Fruit fly (Drosophila melanogaster) whole organism, embryonic: ENCODE data around the gene CG14118.

Experiments used
- ATbp ChIP-seq: fragments of 200-800 bp; sonication (Bioruptor generic); optimal IDR thresholded peaks from 2 replicates; lab custom pipeline; 2017; ENCODE audit warnings: missing biosample characterization, mild to moderate bottlenecking, missing genetic modification characterization, missing genetic modification reagents
- B-H1 ChIP-seq: fragments of 200-800 bp; sonication (Bioruptor generic); IDR thresholded peaks from 3 replicates; pipeline ENCODE4 v1.3.6; 2022; ENCODE audit warnings: missing biosample characterization, missing genetic modification characterization
- BEAF-32 ChIP-seq: fragments of 200-800 bp; sonication (Bioruptor generic); optimal IDR thresholded peaks from 3 replicates; lab custom pipeline; 2017; ENCODE audit warnings: missing biosample characterization, missing genetic modification characterization, mild to moderate bottlenecking, moderate library complexity, missing genetic modification reagents
- Bdp1 ChIP-seq: fragments of 200-800 bp; sonication (Bioruptor generic); optimal IDR thresholded peaks from 3 replicates; lab custom pipeline; 2016; ENCODE audit warnings: missing biosample characterization, missing genetic modification characterization
- Blimp-1 ChIP-seq: fragments of 200-800 bp; sonication (Bioruptor generic); optimal IDR thresholded peaks from 3 replicates; lab custom pipeline; 2018; ENCODE audit warnings: missing biosample characterization, missing genetic modification characterization, mild to moderate bottlenecking, moderate library complexity, missing genetic modification reagents
- CG10321 ChIP-seq: fragments of 200-800 bp; sonication (Bioruptor generic); IDR thresholded peaks from 2 replicates; pipeline ENCODE4 v1.3.6; 2022; ENCODE audit warnings: missing biosample characterization, missing genetic modification characterization
- CG10543 ChIP-seq: fragments of 200-800 bp; sonication (Bioruptor generic); optimal IDR thresholded peaks from 3 replicates; lab custom pipeline; 2017; ENCODE audit warnings: missing biosample characterization, mild to moderate bottlenecking, missing genetic modification characterization, moderate library complexity
- CG10979 ChIP-seq: fragments of 200-800 bp; sonication (Bioruptor generic); optimal IDR thresholded peaks from 2 replicates; lab custom pipeline; 2018; ENCODE audit warnings: missing biosample characterization, mild to moderate bottlenecking, missing genetic modification characterization, moderate library complexity
- CG13894 ChIP-seq: fragments of 200-800 bp; sonication (Bioruptor generic); optimal IDR thresholded peaks from 3 replicates; lab custom pipeline; 2018; ENCODE audit warnings: missing biosample characterization, mild to moderate bottlenecking, missing genetic modification characterization, moderate library complexity
- CG14667 ChIP-seq: fragments of 200-800 bp; sonication (Bioruptor generic); IDR thresholded peaks from 2 replicates; pipeline ENCODE4 v1.3.6; 2022; ENCODE audit warnings: missing biosample characterization, missing genetic modification characterization
- CG15073 ChIP-seq: fragments of 200-800 bp; sonication (Bioruptor generic); optimal IDR thresholded peaks from 2 replicates; lab custom pipeline; 2016; ENCODE audit warnings: missing biosample characterization, missing genetic modification characterization
- CG1603 ChIP-seq: fragments of 200-800 bp; sonication (Bioruptor generic); optimal IDR thresholded peaks from 2 replicates; lab custom pipeline; 2019; ENCODE audit warnings: missing biosample characterization, mild to moderate bottlenecking, missing genetic modification characterization, moderate library complexity
- CG17802 ChIP-seq: fragments of 200-800 bp; sonication (Bioruptor generic); optimal IDR thresholded peaks from 2 replicates; lab custom pipeline; 2018; ENCODE audit warnings: missing biosample characterization, mild to moderate bottlenecking, missing genetic modification characterization, moderate library complexity
- CG18011 ChIP-seq: fragments of 200-800 bp; sonication (Bioruptor generic); optimal IDR thresholded peaks from 2 replicates; lab custom pipeline; 2017; ENCODE audit warnings: missing biosample characterization, missing genetic modification characterization, mild to moderate bottlenecking, moderate library complexity, missing genotype
- CG30403 ChIP-seq: fragments of 200-800 bp; sonication (Bioruptor generic); optimal IDR thresholded peaks from 3 replicates; lab custom pipeline; 2016; ENCODE audit warnings: missing biosample characterization, missing genetic modification characterization
- CG3281 ChIP-seq: fragments of 200-800 bp; sonication (Bioruptor generic); optimal IDR thresholded peaks from 3 replicates; lab custom pipeline; 2017; ENCODE audit warnings: missing biosample characterization, mild to moderate bottlenecking, missing genetic modification characterization
- CG3726 ChIP-seq: fragments of 200-800 bp; sonication (Bioruptor generic); IDR thresholded peaks from 3 replicates; pipeline ENCODE4, ENCODE4 v1.3.6; 2022; ENCODE audit warnings: missing biosample characterization, missing genetic modification characterization
- CG3838 ChIP-seq: fragments of 200-800 bp; sonication (Bioruptor generic); optimal IDR thresholded peaks from 3 replicates; lab custom pipeline; 2016; ENCODE audit warnings: missing biosample characterization, missing genetic modification characterization
- CG4404 ChIP-seq: fragments of 200-800 bp; sonication (Bioruptor generic); IDR thresholded peaks from 2 replicates; pipeline ENCODE4 v1.3.6; 2022; ENCODE audit warnings: missing biosample characterization, missing genetic modification characterization
- CG5245 ChIP-seq: fragments of 200-800 bp; sonication (Bioruptor generic); optimal IDR thresholded peaks from 3 replicates; lab custom pipeline; 2016; ENCODE audit warnings: missing biosample characterization, missing genetic modification characterization
- CG9797 ChIP-seq: fragments of 200-800 bp; sonication (Bioruptor generic); optimal IDR thresholded peaks from 3 replicates; lab custom pipeline; 2018; ENCODE audit warnings: missing biosample characterization, mild to moderate bottlenecking, missing genetic modification characterization
- CTCF ChIP-seq: fragments of 200-800 bp; sonication (Bioruptor generic); optimal IDR thresholded peaks from 2 replicates; lab custom pipeline; 2017; ENCODE audit warnings: missing biosample characterization, mild to moderate bottlenecking, missing genetic modification characterization, moderate library complexity
- Dfd ChIP-seq, 2 experiments: fragments of >200 bp; optimal IDR thresholded peaks; 2 replicates each; lab custom pipeline; 2017; ENCODE audit warnings: missing biosample characterization in 2 of 2, missing genetic modification characterization in 2 of 2
- Fer1 ChIP-seq: fragments of 200-800 bp; sonication (Bioruptor generic); optimal IDR thresholded peaks from 2 replicates; lab custom pipeline; 2017; ENCODE audit warnings: missing biosample characterization, mild to moderate bottlenecking, missing genetic modification characterization
- HLH54F ChIP-seq: fragments of 200-800 bp; sonication (Bioruptor generic); optimal IDR thresholded peaks from 3 replicates; lab custom pipeline; 2016; ENCODE audit warnings: missing biosample characterization, missing genetic modification characterization
- Hr39 ChIP-seq: fragments of >200 bp; optimal IDR thresholded peaks from 2 replicates; lab custom pipeline; 2017
- Hsf ChIP-seq: fragments of 200-800 bp; sonication (Bioruptor generic); optimal IDR thresholded peaks from 3 replicates; lab custom pipeline; 2016; ENCODE audit warnings: missing biosample characterization, missing genetic modification characterization
- Oli ChIP-seq: fragments of 200-800 bp; sonication (Bioruptor generic); optimal IDR thresholded peaks from 2 replicates; lab custom pipeline; 2018; ENCODE audit warnings: missing biosample characterization, mild to moderate bottlenecking, missing genetic modification characterization, moderate library complexity
- Optix ChIP-seq: fragments of 200-800 bp; sonication (Bioruptor generic); IDR thresholded peaks from 3 replicates; pipeline ENCODE4 v1.3.6; 2022; ENCODE audit warnings: missing biosample characterization, missing genetic modification characterization
- Usf ChIP-seq: fragments of 200-800 bp; sonication (Bioruptor generic); optimal IDR thresholded peaks from 2 replicates; lab custom pipeline; 2017; ENCODE audit warnings: missing genotype, missing biosample characterization, missing genetic modification characterization
- ase ChIP-seq: fragments of 200-800 bp; sonication (Bioruptor generic); IDR thresholded peaks from 3 replicates; pipeline ENCODE4 v1.3.6; 2022; ENCODE audit warnings: missing biosample characterization, missing genetic modification characterization
- bsh ChIP-seq, 2 experiments: fragments of 200-800 bp; sonication (Bioruptor generic); optimal IDR thresholded peaks; 2 replicates each; lab custom pipeline; 2017 to 2018; ENCODE audit warnings: mild to moderate bottlenecking in 2 of 2, missing biosample characterization in 2 of 2, missing genetic modification characterization in 2 of 2, moderate library complexity in 1 of 2
- chif ChIP-seq, 2 experiments: fragments of 200-800 bp; sonication (Bioruptor generic); optimal IDR thresholded peaks; 3 replicates each; lab custom pipeline; 2016; ENCODE audit warnings: missing biosample characterization in 2 of 2, missing genetic modification characterization in 2 of 2
- cwo ChIP-seq: fragments of 200-800 bp; sonication (Bioruptor generic); optimal IDR thresholded peaks from 3 replicates; lab custom pipeline; 2017; ENCODE audit warnings: missing biosample characterization, missing genetic modification characterization, mild to moderate bottlenecking, moderate library complexity, missing genetic modification reagents
- dm ChIP-seq: fragments of 200-800 bp; sonication (Bioruptor generic); optimal IDR thresholded peaks from 3 replicates; lab custom pipeline; 2016; ENCODE audit warnings: missing biosample characterization, missing genetic modification characterization
- dpn ChIP-seq, 2 experiments: fragments of 200-800 bp; sonication (Bioruptor generic); optimal IDR thresholded peaks; 3 replicates each; lab custom pipeline; 2016; ENCODE audit warnings: missing biosample characterization in 2 of 2, missing genetic modification characterization in 2 of 2
- fd102C ChIP-seq: fragments of 200-800 bp; sonication (Bioruptor generic); optimal IDR thresholded peaks from 2 replicates; lab custom pipeline; 2018; ENCODE audit warnings: missing biosample characterization, mild to moderate bottlenecking, missing genetic modification characterization, moderate library complexity
- gsb-n ChIP-seq: fragments of 200-800 bp; sonication (Bioruptor generic); optimal IDR thresholded peaks from 3 replicates; lab custom pipeline; 2018; ENCODE audit warnings: missing biosample characterization, mild to moderate bottlenecking, missing genetic modification characterization
- insv ChIP-seq, 2 experiments: fragments of 200-800 bp; sonication (Bioruptor generic); optimal IDR thresholded peaks; 3 replicates each; lab custom pipeline; 2016 to 2018; ENCODE audit warnings: missing biosample characterization in 2 of 2, missing genetic modification characterization in 2 of 2
- jing ChIP-seq: fragments of 200-800 bp; sonication (Bioruptor generic); optimal IDR thresholded peaks from 2 replicates; lab custom pipeline; 2018; ENCODE audit warnings: missing biosample characterization, mild to moderate bottlenecking, missing genetic modification characterization
- klu ChIP-seq: fragments of 200-800 bp; sonication (Bioruptor generic); IDR thresholded peaks from 2 replicates; pipeline ENCODE4 v1.3.6; 2022; ENCODE audit warnings: missing biosample characterization, missing genetic modification characterization
- kni ChIP-seq: fragments of 200-800 bp; sonication (Bioruptor generic); optimal IDR thresholded peaks from 3 replicates; lab custom pipeline; 2017; ENCODE audit warnings: mild to moderate bottlenecking, missing biosample characterization, missing genetic modification reagents, missing genetic modification characterization
- mam ChIP-seq: fragments of 200-800 bp; sonication (Bioruptor generic); optimal IDR thresholded peaks from 3 replicates; lab custom pipeline; 2016; ENCODE audit warnings: missing biosample characterization, missing genetic modification characterization
- onecut ChIP-seq: fragments of 200-800 bp; sonication (Bioruptor generic); IDR thresholded peaks from 2 replicates; pipeline ENCODE4 v1.3.6; 2022; ENCODE audit warnings: missing biosample characterization, missing genetic modification characterization
- pb ChIP-seq: fragments of 200-800 bp; sonication (Bioruptor generic); optimal IDR thresholded peaks from 3 replicates; lab custom pipeline; 2016; ENCODE audit warnings: missing biosample characterization, missing genetic modification characterization
- pnt ChIP-seq: fragments of 200-800 bp; sonication (Bioruptor generic); optimal IDR thresholded peaks from 3 replicates; lab custom pipeline; 2016; ENCODE audit warnings: missing biosample characterization, missing genetic modification characterization
- ro ChIP-seq: fragments of 200-800 bp; sonication (Bioruptor generic); IDR thresholded peaks from 2 replicates; pipeline ENCODE4 v1.3.6; 2022; ENCODE audit warnings: missing biosample characterization, missing genetic modification characterization
- sob ChIP-seq: fragments of 200-800 bp; sonication (Bioruptor generic); IDR thresholded peaks from 2 replicates; pipeline ENCODE4 v1.3.6; 2022; ENCODE audit warnings: missing biosample characterization, missing genetic modification characterization
- ssp ChIP-seq: fragments of 200-800 bp; sonication (Bioruptor generic); IDR thresholded peaks from 2 replicates; pipeline ENCODE4 v1.3.6; 2022; ENCODE audit warnings: missing biosample characterization, missing genetic modification characterization
- vfl ChIP-seq: fragments of 200-800 bp; sonication (Bioruptor generic); optimal IDR thresholded peaks from 2 replicates; lab custom pipeline; 2016; ENCODE audit warnings: missing biosample characterization, missing genetic modification characterization
- wor ChIP-seq: fragments of 200-800 bp; sonication (Bioruptor generic); IDR thresholded peaks from 2 replicates; pipeline ENCODE4 v1.3.6; 2022; ENCODE audit warnings: missing biosample characterization, missing genetic modification characterization

Gene CG14118

DNA sequence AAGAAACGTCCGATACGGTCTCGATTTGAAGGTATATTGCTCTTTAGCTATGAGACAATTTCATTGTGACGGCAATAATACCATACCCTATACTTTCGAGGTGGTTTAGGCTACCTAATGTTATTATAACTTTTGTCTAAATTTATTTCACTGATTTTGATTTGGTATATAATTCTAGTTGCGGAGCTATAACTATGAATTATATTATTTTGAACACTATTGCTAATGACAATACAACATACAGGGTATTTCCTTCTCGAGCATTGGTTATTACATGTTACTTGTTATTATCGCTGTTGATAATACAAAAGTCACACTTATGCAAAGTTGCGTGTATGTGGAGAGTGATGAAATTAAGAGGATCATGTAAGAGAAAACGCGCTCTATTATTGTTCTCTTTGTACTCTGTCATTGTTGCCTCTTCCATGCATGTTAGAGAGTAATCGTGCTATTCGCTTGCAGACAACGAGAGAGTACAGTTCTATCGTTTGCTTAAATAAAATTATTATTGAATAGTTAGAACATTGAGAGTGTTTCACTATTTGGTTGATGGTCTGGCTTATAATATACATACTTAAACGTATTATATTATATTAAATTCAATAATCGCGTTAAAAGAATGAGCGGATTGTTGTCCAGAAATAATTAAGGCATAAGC lies 21.3 kb downstream of the CG14118 start, which contains the start of gene CG32115 (continued):
- TF ChIP-seq gsb-n: peak; percentile 86
- TF ChIP-seq cwo (GFP tag; lab: Kevin White, UChicago): peak; percentile 93
- TF ChIP-seq ssp (GFP tag; lab: Robert Waterston, UW): peak; percentile 86
- peak; percentile 86 for TF ChIP-seq CG3838
- peak; percentile 74 for TF ChIP-seq ro (GFP tag; lab: Robert Waterston, UW)
- TF ChIP-seq pnt (GFP tag; lab: Kevin White, UChicago): peak; percentile 77
- TF ChIP-seq dpn (GFP tag; optimal IDR thresholded peaks at IDR 0.05; lab: Kevin White, UChicago): peak; percentile 94 to 96
- TF ChIP-seq CG18011 (GFP tag; lab: Kevin White, UChicago): peak; percentile 83
- peak; percentile 98 for TF ChIP-seq sob (GFP tag; lab: Robert Waterston, UW)
- TF ChIP-seq CTCF (GFP tag; lab: Kevin White, UChicago): peak; percentile 42
- no peak for TF ChIP-seq CG10543
- peak; percentile 85 for TF ChIP-seq onecut
- TF ChIP-seq CG1603 (tag; lab: Kevin White, UChicago): peak; percentile 96
- TF ChIP-seq pb (GFP tag; lab: Kevin White, UChicago): peak; percentile 76
- peak; percentile 95 for TF ChIP-seq CG3281
- TF ChIP-seq CG13894: peak; percentile 95
- TF ChIP-seq Fer1 (GFP tag; lab: Kevin White, UChicago): peak; percentile 94
- peak; percentile 93 for TF ChIP-seq B-H1 (GFP tag; lab: Robert Waterston, UW)
- TF ChIP-seq CG14667 (GFP tag; lab: Robert Waterston, UW): peak; percentile 91
- no peak for TF ChIP-seq CG9797
- TF ChIP-seq CG15073 (GFP tag; lab: Kevin White, UChicago): peak; percentile 17
- peak; percentile 89 for TF ChIP-seq jing (GFP tag; lab: Kevin White, UChicago)
- TF ChIP-seq Optix (GFP tag; lab: Robert Waterston, UW): peak; percentile 36; the same call in 1 of the 3 replicates
- peak; percentile 90 for TF ChIP-seq HLH54F (GFP tag; lab: Kevin White, UChicago)
- TF ChIP-seq Dfd (GFP tag; optimal IDR thresholded peaks at IDR 0.05; lab: Kevin White, UChicago): no peak
- peak; percentile 75 for TF ChIP-seq Bdp1 (GFP tag; lab: Kevin White, UChicago)
- TF ChIP-seq ase: peak; percentile 95
- peak; percentile 87 for TF ChIP-seq vfl
- TF ChIP-seq insv (GFP tag; optimal IDR thresholded peaks at IDR 0.05; lab: Kevin White, UChicago): no peak
- peak; percentile 93 for TF ChIP-seq klu
- TF ChIP-seq Usf (GFP tag; lab: Kevin White, UChicago): peak; percentile 83
- TF ChIP-seq CG17802: peak; percentile 70
- peak; percentile 89 to 93 for TF ChIP-seq chif (GFP tag; optimal IDR thresholded peaks at IDR 0.05; lab: Kevin White, UChicago)
- peak; percentile 89 for TF ChIP-seq Blimp-1 (GFP tag; lab: Kevin White, UChicago)
- TF ChIP-seq ATbp (GFP tag; lab: Kevin White, UChicago): peak; percentile 82
- peak; percentile 86 for TF ChIP-seq wor (GFP tag; lab: Robert Waterston, UW)
- TF ChIP-seq kni (GFP tag; lab: Kevin White, UChicago): no peak
- peak; percentile 88 for TF ChIP-seq CG5245 (GFP tag; lab: Kevin White, UChicago)
- TF ChIP-seq CG30403 (GFP tag; lab: Kevin White, UChicago): peak; percentile 95
- TF ChIP-seq mam: peak; percentile 98
- TF ChIP-seq CG10979: no peak
- TF ChIP-seq Hsf (GFP tag; lab: Kevin White, UChicago): peak; percentile 96
- TF ChIP-seq BEAF-32: peak; percentile 13
- TF ChIP-seq CG10321 (GFP tag; lab: Robert Waterston, UW): peak; percentile 70
- TF ChIP-seq CG3726: peak; percentile 90
- no peak for TF ChIP-seq Hr39 (lab: Kevin White, UChicago)
- peak; percentile 95 for TF ChIP-seq Oli (tag; lab: Kevin White, UChicago)
- peak; percentile 71 for TF ChIP-seq dm
- no peak for TF ChIP-seq fd102C
- TF ChIP-seq bsh (GFP tag; optimal IDR thresholded peaks at IDR 0.05; lab: Kevin White, UChicago): peak in 1 of 2 experiments; percentile 95
- peak; percentile 88 for TF ChIP-seq CG4404 (GFP tag; lab: Robert Waterston, UW)
